Fruit fly (Drosophila melanogaster) whole organism, embryonic: Measurements from ENCODE around the gene Cyp4g15.
A peak's percentile ranks its signal among the peaks of the same experiment; 100 is the strongest.

Source experiments
- Bgb ChIP-seq: fragments of 200-800 bp; sonication (Bioruptor generic); IDR thresholded peaks from 2 replicates; pipeline ENCODE4 v1.3.6; 2022; ENCODE audit warnings: missing biosample characterization, missing genetic modification characterization; ENCODE audit not compliant: partially characterized antibody
- CG10267 ChIP-seq: fragments of 200-800 bp; sonication (Bioruptor generic); optimal IDR thresholded peaks from 2 replicates; lab custom pipeline; 2018; ENCODE audit warnings: missing biosample characterization, mild to moderate bottlenecking, missing genetic modification characterization, moderate library complexity
- CG11695 ChIP-seq: fragments of 200-800 bp; sonication (Bioruptor generic); IDR thresholded peaks from 3 replicates; pipeline ENCODE4 v1.3.6; 2022; ENCODE audit warnings: missing biosample characterization, missing genetic modification characterization
- CG12391 ChIP-seq: fragments of 200-800 bp; sonication (Bioruptor generic); optimal IDR thresholded peaks from 3 replicates; lab custom pipeline; 2018; ENCODE audit warnings: missing biosample characterization, mild to moderate bottlenecking, missing genetic modification characterization, moderate library complexity
- CG13287 ChIP-seq: fragments of 200-800 bp; sonication (Bioruptor generic); IDR thresholded peaks from 2 replicates; pipeline ENCODE4 v1.3.6; 2022; ENCODE audit warnings: missing biosample characterization, missing genetic modification characterization; ENCODE audit not compliant: partially characterized antibody
- CG17829 ChIP-seq: fragments of 200-800 bp; optimal IDR thresholded peaks from 2 replicates; lab custom pipeline; 2019; ENCODE audit warnings: missing biosample characterization, mild to moderate bottlenecking, missing genetic modification characterization, moderate library complexity
- CG18476 ChIP-seq: fragments of 200-800 bp; sonication (Bioruptor generic); optimal IDR thresholded peaks from 2 replicates; lab custom pipeline; 2016; ENCODE audit warnings: missing biosample characterization, mild to moderate bottlenecking, missing genetic modification characterization
- CG31441 ChIP-seq: fragments of 200-800 bp; sonication (Bioruptor generic); IDR thresholded peaks from 2 replicates; pipeline ENCODE4 v1.3.6; 2022; ENCODE audit warnings: missing biosample characterization, missing genetic modification characterization
- CG33213 ChIP-seq: fragments of 200-800 bp; sonication (Bioruptor generic); optimal IDR thresholded peaks from 3 replicates; lab custom pipeline; 2016; ENCODE audit warnings: missing biosample characterization, missing genetic modification characterization
- CG34224 ChIP-seq: fragments of 200-800 bp; sonication (Bioruptor generic); IDR thresholded peaks from 3 replicates; pipeline ENCODE4 v1.3.6; 2022; ENCODE audit warnings: missing biosample characterization, missing genetic modification characterization; ENCODE audit not compliant: partially characterized antibody
- CG3726 ChIP-seq: fragments of 200-800 bp; sonication (Bioruptor generic); IDR thresholded peaks from 3 replicates; pipeline ENCODE4, ENCODE4 v1.3.6; 2022; ENCODE audit warnings: missing biosample characterization, missing genetic modification characterization
- CG3847 ChIP-seq: fragments of 200-800 bp; sonication (Bioruptor generic); IDR thresholded peaks from 2 replicates; pipeline ENCODE4 v1.3.6; 2022; ENCODE audit warnings: missing biosample characterization, missing genetic modification characterization
- CG43689 ChIP-seq: fragments of 200-800 bp; sonication (Bioruptor generic); IDR thresholded peaks from 2 replicates; pipeline ENCODE4 v1.3.6; 2022; ENCODE audit warnings: missing biosample characterization, missing genetic modification characterization
- CG4730 ChIP-seq: fragments of 200-800 bp; sonication (Bioruptor generic); IDR thresholded peaks from 2 replicates; pipeline ENCODE4 v1.3.6; 2022; ENCODE audit warnings: missing biosample characterization, missing genetic modification characterization
- CG6791 ChIP-seq: fragments of 200-800 bp; sonication (Bioruptor generic); IDR thresholded peaks from 3 replicates; pipeline ENCODE4 v1.3.6; 2022; ENCODE audit warnings: missing biosample characterization, missing genetic modification characterization; ENCODE audit not compliant: partially characterized antibody
- CG9215 ChIP-seq: fragments of 200-800 bp; sonication (Bioruptor generic); IDR thresholded peaks from 2 replicates; pipeline ENCODE4 v1.3.6; 2022; ENCODE audit warnings: missing biosample characterization, missing genetic modification characterization
- CG9727 ChIP-seq: fragments of 200-800 bp; sonication (Bioruptor generic); optimal IDR thresholded peaks from 3 replicates; lab custom pipeline; 2017; ENCODE audit warnings: missing biosample characterization, mild to moderate bottlenecking, missing genetic modification characterization
- Dll ChIP-seq: fragments of 200-800 bp; sonication (Bioruptor generic); IDR thresholded peaks from 4 replicates; pipeline ENCODE4 v1.3.6; 2022; ENCODE audit warnings: missing biosample characterization, missing genetic modification characterization; ENCODE audit not compliant: partially characterized antibody
- Dref ChIP-seq: fragments of 200-800 bp; sonication (Bioruptor generic); IDR thresholded peaks from 2 replicates; pipeline ENCODE4 v1.3.6; 2022; ENCODE audit warnings: missing biosample characterization, missing genetic modification characterization
- Ets65A ChIP-seq: fragments of 200-800 bp; sonication (Bioruptor generic); peaks from one replicate; lab custom pipeline; 2016; ENCODE audit warnings: missing biosample characterization, missing genetic modification characterization
- Ets97D ChIP-seq: fragments of 200-800 bp; sonication (Bioruptor generic); optimal IDR thresholded peaks from 3 replicates; lab custom pipeline; 2016; ENCODE audit warnings: missing biosample characterization, missing genetic modification characterization
- Gug ChIP-seq: fragments of 200-800 bp; sonication (Bioruptor generic); IDR thresholded peaks from 4 replicates; pipeline ENCODE4 v1.3.6; 2022; ENCODE audit warnings: missing biosample characterization, missing genetic modification characterization
- Hmx ChIP-seq: fragments of 200-800 bp; sonication (Bioruptor generic); optimal IDR thresholded peaks from 2 replicates; lab custom pipeline; 2016; ENCODE audit warnings: missing biosample characterization, missing genetic modification characterization
- Myb ChIP-seq: fragments of 200-800 bp; sonication (Bioruptor generic); optimal IDR thresholded peaks from 2 replicates; lab custom pipeline; 2016; ENCODE audit warnings: missing biosample characterization, missing genetic modification characterization
- NC2α ChIP-seq: fragments of 200-800 bp; sonication (Bioruptor generic); optimal IDR thresholded peaks from 2 replicates; lab custom pipeline; 2016; ENCODE audit warnings: missing biosample characterization, missing genetic modification characterization
- Oli ChIP-seq: fragments of 200-800 bp; sonication (Bioruptor generic); optimal IDR thresholded peaks from 2 replicates; lab custom pipeline; 2018; ENCODE audit warnings: missing biosample characterization, mild to moderate bottlenecking, missing genetic modification characterization, moderate library complexity
- PHDP ChIP-seq: fragments of 200-800 bp; sonication (Bioruptor generic); optimal IDR thresholded peaks from 3 replicates; lab custom pipeline; 2018; ENCODE audit warnings: missing biosample characterization, mild to moderate bottlenecking, missing genetic modification characterization, moderate library complexity
- Pdp1 ChIP-seq, 2 experiments: fragments of 200-800 bp; sonication (Bioruptor generic); optimal IDR thresholded peaks; 3 replicates each; lab custom pipeline; 2016; ENCODE audit warnings: missing biosample characterization in 2 of 2, missing genetic modification characterization in 2 of 2, mild to moderate bottlenecking in 1 of 2, moderate library complexity in 1 of 2
- Rx ChIP-seq: fragments of 200-800 bp; sonication (Bioruptor generic); IDR thresholded peaks from 2 replicates; pipeline ENCODE4 v1.3.6; 2022; ENCODE audit warnings: missing biosample characterization, missing genetic modification characterization
- Scr ChIP-seq: fragments of 200-800 bp; sonication (Bioruptor generic); IDR thresholded peaks from 2 replicates; pipeline ENCODE4 v1.3.6; 2022; ENCODE audit warnings: missing biosample characterization, missing genetic modification characterization; ENCODE audit not compliant: partially characterized antibody
- Spps ChIP-seq: fragments of 200-800 bp; sonication (Bioruptor generic); optimal IDR thresholded peaks from 2 replicates; lab custom pipeline; 2018; ENCODE audit warnings: missing biosample characterization, mild to moderate bottlenecking, missing genetic modification characterization
- Sry-δ ChIP-seq: fragments of 200-800 bp; sonication (Bioruptor generic); optimal IDR thresholded peaks from 2 replicates; lab custom pipeline; 2016; ENCODE audit warnings: missing biosample characterization, missing genetic modification characterization
- YL-1 ChIP-seq: fragments of 200-800 bp; sonication (Bioruptor generic); optimal IDR thresholded peaks from 3 replicates; lab custom pipeline; 2017; ENCODE audit warnings: missing biosample characterization, mild to moderate bottlenecking, missing genetic modification characterization
- ato ChIP-seq: fragments of 200-800 bp; sonication (Bioruptor generic); IDR thresholded peaks from 2 replicates; pipeline ENCODE4 v1.3.6; 2022; ENCODE audit warnings: missing biosample characterization, missing genetic modification characterization; ENCODE audit not compliant: partially characterized antibody
- ci ChIP-seq: fragments of 200-800 bp; sonication (Bioruptor generic); IDR thresholded peaks from 3 replicates; pipeline ENCODE4 v1.3.6; 2022; ENCODE audit warnings: missing biosample characterization, missing genetic modification characterization
- danr ChIP-seq: fragments of 200-800 bp; sonication (Bioruptor generic); IDR thresholded peaks from 2 replicates; pipeline ENCODE4 v1.3.6; 2022; ENCODE audit warnings: missing biosample characterization, missing genetic modification characterization
- dati ChIP-seq: fragments of 200-800 bp; sonication (Bioruptor generic); IDR thresholded peaks from 2 replicates; pipeline ENCODE4 v1.3.6; 2022; ENCODE audit warnings: missing biosample characterization, missing genetic modification characterization
- gfzf ChIP-seq: fragments of 200-800 bp; sonication (Bioruptor generic); optimal IDR thresholded peaks from 2 replicates; lab custom pipeline; 2016; ENCODE audit warnings: missing biosample characterization, mild to moderate bottlenecking, missing genetic modification characterization, moderate library complexity
- grn ChIP-seq: fragments of 200-800 bp; sonication (Bioruptor generic); optimal IDR thresholded peaks from 3 replicates; lab custom pipeline; 2017; ENCODE audit warnings: missing biosample characterization, missing genetic modification characterization
- nmo ChIP-seq: fragments of 200-800 bp; sonication (Bioruptor generic); optimal IDR thresholded peaks from 2 replicates; lab custom pipeline; 2018; ENCODE audit warnings: missing biosample characterization, mild to moderate bottlenecking, missing genetic modification characterization, moderate library complexity
- nom ChIP-seq: fragments of 200-800 bp; sonication (Bioruptor generic); optimal IDR thresholded peaks from 2 replicates; lab custom pipeline; 2017; ENCODE audit warnings: missing biosample characterization, missing genetic modification characterization, mild to moderate bottlenecking, moderate library complexity, missing genetic modification reagents
- oc ChIP-seq: fragments of 200-800 bp; sonication (Bioruptor generic); optimal IDR thresholded peaks from 2 replicates; lab custom pipeline; 2018; ENCODE audit warnings: missing biosample characterization, mild to moderate bottlenecking, missing genetic modification characterization, moderate library complexity
- pfk ChIP-seq: fragments of 200-800 bp; sonication (Bioruptor generic); optimal IDR thresholded peaks from 2 replicates; lab custom pipeline; 2018; ENCODE audit warnings: missing biosample characterization, mild to moderate bottlenecking, missing genetic modification characterization, moderate library complexity
- pzg ChIP-seq: fragments of 200-800 bp; sonication (Bioruptor generic); optimal IDR thresholded peaks from 3 replicates; lab custom pipeline; 2018; ENCODE audit warnings: missing biosample characterization, mild to moderate bottlenecking, missing genetic modification characterization, moderate library complexity
- stwl ChIP-seq: fragments of 200-800 bp; sonication (Bioruptor generic); optimal IDR thresholded peaks from 3 replicates; lab custom pipeline; 2018; ENCODE audit warnings: missing biosample characterization, mild to moderate bottlenecking, missing genetic modification characterization, moderate library complexity
- tx ChIP-seq: fragments of 200-800 bp; sonication (Bioruptor generic); optimal IDR thresholded peaks from 2 replicates; lab custom pipeline; 2016; ENCODE audit warnings: missing biosample characterization, missing genetic modification characterization
- unc-4 ChIP-seq: fragments of 200-800 bp; sonication (Bioruptor generic); IDR thresholded peaks from 2 replicates; pipeline ENCODE4 v1.3.6; 2022; ENCODE audit warnings: missing biosample characterization, missing genetic modification characterization; ENCODE audit not compliant: partially characterized antibody
- vnd ChIP-seq: fragments of 200-800 bp; sonication (Bioruptor generic); IDR thresholded peaks from 3 replicates; pipeline ENCODE4 v1.3.6; 2022; ENCODE audit warnings: missing biosample characterization, missing genetic modification characterization; ENCODE audit not compliant: partially characterized antibody
- yki ChIP-seq: fragments of >200 bp; optimal IDR thresholded peaks from 3 replicates; lab custom pipeline; 2018

Gene Cyp4g15

DNA sequence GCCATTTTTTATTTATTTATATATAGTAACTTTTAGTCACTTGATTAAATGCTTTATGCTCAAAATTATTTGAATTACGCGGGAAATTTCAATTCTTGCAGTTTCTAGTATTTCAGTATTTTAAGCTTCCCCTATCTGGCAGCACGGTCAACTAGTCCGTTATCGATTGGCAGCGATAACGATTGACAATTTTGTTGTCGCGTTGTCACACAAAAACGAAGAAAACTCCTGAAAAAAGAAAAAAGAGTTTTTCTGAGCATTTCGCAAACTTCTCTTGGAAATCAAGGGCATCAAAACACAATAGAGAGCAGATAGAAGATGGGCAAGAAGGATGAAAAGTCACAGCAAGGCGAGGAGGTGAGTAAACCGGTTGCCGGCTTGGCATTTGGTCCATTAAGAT lies 8.2 kb downstream of the Cyp4g15 start, which contains the start of gene Spase25 (continued):
- TF ChIP-seq CG3726 (GFP tag; lab: Robert Waterston, UW) (no peak), pzg (GFP tag; lab: Kevin White, UChicago) (peak; percentile 59), NC2α (no peak), CG4730 (GFP tag; lab: Robert Waterston, UW) (no peak), stwl (tag; lab: Kevin White, UChicago) (peak; percentile 35), Bgb (GFP tag; lab: Robert Waterston, UW) (peak; percentile 15; the same call in 1 of the 2 replicates), CG18476 (GFP tag; lab: Kevin White, UChicago) (no peak), Myb (no peak), CG6791 (peak; percentile 51; the same call in 2 of the 3 replicates), CG31441 (no peak), Sry-δ (GFP tag; lab: Kevin White, UChicago) (peak; percentile 38), tx (GFP tag; lab: Kevin White, UChicago) (no peak), Scr (GFP tag; lab: Robert Waterston, UW) (0 out of 2 replicates have a peak, but pooled peaks have one; percentile 31), YL-1 (GFP tag; lab: Kevin White, UChicago) (peak; percentile 48), CG9727 (GFP tag; lab: Kevin White, UChicago) (no peak), Gug (GFP tag; lab: Robert Waterston, UW) (no peak), Rx (GFP tag; lab: Robert Waterston, UW) (no peak), CG17829 (tag; lab: Kevin White, UChicago) (no peak), danr (no peak), CG11695 (GFP tag; lab: Robert Waterston, UW) (no peak), nmo (GFP tag; lab: Kevin White, UChicago) (no peak), PHDP (tag; lab: Kevin White, UChicago) (no peak), ato (GFP tag; lab: Robert Waterston, UW) (peak; percentile 19; the same call in 1 of the 2 replicates), CG3847 (GFP tag; lab: Robert Waterston, UW) (no peak), Oli (tag; lab: Kevin White, UChicago) (no peak), CG9215 (GFP tag; lab: Robert Waterston, UW) (no peak), vnd (GFP tag; lab: Robert Waterston, UW) (peak; percentile 33; the same call in 1 of the 3 replicates), grn (no peak), oc (tag; lab: Kevin White, UChicago) (no peak), Hmx (no peak), CG43689 (GFP tag; lab: Robert Waterston, UW) (no peak), CG34224 (GFP tag; lab: Robert Waterston, UW) (no peak), CG33213 (GFP tag; lab: Kevin White, UChicago) (no peak), Dref (peak; percentile 76), nom (GFP tag; lab: Kevin White, UChicago) (peak; percentile 40), Ets97D (no peak), Pdp1 (GFP tag; optimal IDR thresholded peaks at IDR 0.05; lab: Kevin White, UChicago) (no peak), CG12391 (tag; lab: Kevin White, UChicago) (no peak), ci (GFP tag; lab: Robert Waterston, UW) (no peak), gfzf (peak; percentile 41), pfk (GFP tag; lab: Kevin White, UChicago) (no peak), CG10267 (tag; lab: Kevin White, UChicago) (peak; percentile 68), unc-4 (GFP tag; lab: Robert Waterston, UW) (0 out of 2 replicates have a peak, but pooled peaks have one; percentile 21), Ets65A (GFP tag; lab: Kevin White, UChicago) (no peak), yki (lab: Kevin White, UChicago) (no peak), dati (GFP tag; lab: Robert Waterston, UW) (no peak), Spps (no peak), Dll (GFP tag; lab: Robert Waterston, UW) (no peak), CG13287 (peak; percentile 58)
